Fruit fly (Drosophila melanogaster) whole organism, prepupa: Measurements from ENCODE around the gene kis.

Source experiments
- Blimp-1 ChIP-seq: fragments of 200-800 bp; sonication (Bioruptor generic); optimal IDR thresholded peaks from 3 replicates; lab custom pipeline; 2017; ENCODE audit warnings: missing biosample characterization, missing genetic modification characterization, mild to moderate bottlenecking, moderate library complexity, missing genetic modification reagents
- CG10631 ChIP-seq: fragments of 200-800 bp; sonication (Bioruptor generic); optimal IDR thresholded peaks from 2 replicates; lab custom pipeline; 2016; ENCODE audit warnings: missing biosample characterization, missing genetic modification characterization
- CG10669 ChIP-seq: fragments of 200-800 bp; sonication (Bioruptor generic); optimal IDR thresholded peaks from 3 replicates; lab custom pipeline; 2018; ENCODE audit warnings: missing biosample characterization, mild to moderate bottlenecking, missing genetic modification characterization, moderate library complexity
- CG11294 ChIP-seq: fragments of 200-800 bp; sonication (Bioruptor generic); IDR thresholded peaks from 2 replicates; pipeline ENCODE4 v1.3.6; 2022; ENCODE audit warnings: missing biosample characterization, missing genetic modification characterization
- CG11762 ChIP-seq: fragments of 200-800 bp; sonication (Bioruptor generic); optimal IDR thresholded peaks from 3 replicates; lab custom pipeline; 2016; ENCODE audit warnings: missing biosample characterization, missing genetic modification characterization; ENCODE audit not compliant: insufficient read depth
- CG15336 ChIP-seq: fragments of 200-800 bp; sonication (Bioruptor generic); IDR thresholded peaks from 2 replicates; pipeline ENCODE4 v1.3.6; 2022; ENCODE audit warnings: missing biosample characterization, missing genetic modification characterization
- CG16779 ChIP-seq: fragments of 200-800 bp; sonication (Bioruptor generic); optimal IDR thresholded peaks from 3 replicates; lab custom pipeline; 2017; ENCODE audit warnings: missing biosample characterization, mild to moderate bottlenecking, missing genetic modification characterization
- CG3032 ChIP-seq: fragments of 200-800 bp; optimal IDR thresholded peaks from 2 replicates; lab custom pipeline; 2019; ENCODE audit warnings: missing biosample characterization, mild to moderate bottlenecking, missing genetic modification characterization, moderate library complexity
- CG31627 ChIP-seq: fragments of 200-800 bp; sonication (Bioruptor generic); optimal IDR thresholded peaks from 3 replicates; lab custom pipeline; 2016; ENCODE audit warnings: missing biosample characterization, missing genetic modification characterization
- CG32006 ChIP-seq: fragments of 200-800 bp; sonication (Bioruptor generic); optimal IDR thresholded peaks from 3 replicates; lab custom pipeline; 2017; ENCODE audit warnings: missing biosample characterization, mild to moderate bottlenecking, missing genetic modification characterization
- CG34406 ChIP-seq: fragments of 200-800 bp; sonication (Bioruptor generic); optimal IDR thresholded peaks from 3 replicates; lab custom pipeline; 2016; ENCODE audit warnings: missing biosample characterization, missing genetic modification characterization
- CG4318 ChIP-seq: fragments of 200-800 bp; sonication (Bioruptor generic); optimal IDR thresholded peaks from 3 replicates; lab custom pipeline; 2017; ENCODE audit warnings: missing biosample characterization, mild to moderate bottlenecking, missing genetic modification characterization
- CG6808 ChIP-seq: fragments of 200-800 bp; sonication (Bioruptor generic); optimal IDR thresholded peaks from 3 replicates; lab custom pipeline; 2017; ENCODE audit warnings: missing biosample characterization, missing genetic modification characterization, mild to moderate bottlenecking, moderate library complexity, missing genetic modification reagents
- CG6854 ChIP-seq: fragments of 200-800 bp; sonication (Bioruptor generic); optimal IDR thresholded peaks from 2 replicates; lab custom pipeline; 2017; ENCODE audit warnings: missing biosample characterization, mild to moderate bottlenecking, missing genetic modification characterization
- CG7368 ChIP-seq: fragments of 200-800 bp; sonication (Bioruptor generic); optimal IDR thresholded peaks from 3 replicates; lab custom pipeline; 2016; ENCODE audit warnings: missing biosample characterization, missing genetic modification characterization
- CG8119 ChIP-seq: fragments of 200-800 bp; sonication (Bioruptor generic); IDR thresholded peaks from 3 replicates; pipeline ENCODE4 v1.3.6; 2022; ENCODE audit warnings: missing biosample characterization, missing genetic modification characterization
- CG8319 ChIP-seq: fragments of 200-800 bp; sonication (Bioruptor generic); optimal IDR thresholded peaks from 3 replicates; lab custom pipeline; 2016; ENCODE audit warnings: missing biosample characterization, missing genetic modification characterization
- CG8632 ChIP-seq: fragments of 200-800 bp; sonication (Bioruptor generic); optimal IDR thresholded peaks from 3 replicates; lab custom pipeline; 2016; ENCODE audit warnings: missing biosample characterization, missing genetic modification characterization
- Eip75B ChIP-seq: fragments of 200-800 bp; sonication (Bioruptor generic); optimal IDR thresholded peaks from 3 replicates; lab custom pipeline; 2016; ENCODE audit warnings: missing biosample characterization, missing genetic modification characterization
- Eip78C ChIP-seq: fragments of 200-800 bp; sonication (Bioruptor generic); peaks from one replicate; lab custom pipeline; 2016; ENCODE audit warnings: missing biosample characterization, missing genetic modification characterization
- Ets21C ChIP-seq: fragments of 200-800 bp; sonication (Bioruptor generic); optimal IDR thresholded peaks from 3 replicates; lab custom pipeline; 2016; ENCODE audit warnings: missing biosample characterization, missing genetic modification characterization
- Ets96B ChIP-seq: fragments of 200-800 bp; optimal IDR thresholded peaks from 2 replicates; lab custom pipeline; 2019; ENCODE audit warnings: missing biosample characterization, mild to moderate bottlenecking, missing genetic modification characterization, moderate library complexity
- Gug ChIP-seq: fragments of 200-800 bp; sonication (Bioruptor generic); IDR thresholded peaks from 2 replicates; pipeline ENCODE4 v1.3.6; 2022; ENCODE audit warnings: missing biosample characterization, missing genetic modification characterization
- Hr4 ChIP-seq: fragments of 200-800 bp; sonication (Bioruptor generic); optimal IDR thresholded peaks from 3 replicates; lab custom pipeline; 2016; ENCODE audit warnings: missing biosample characterization, missing genetic modification characterization
- Lpt ChIP-seq: fragments of 200-800 bp; sonication (Bioruptor generic); optimal IDR thresholded peaks from 3 replicates; lab custom pipeline; 2016; ENCODE audit warnings: missing biosample characterization, missing genetic modification characterization
- Met ChIP-seq: fragments of 200-800 bp; sonication (Bioruptor generic); optimal IDR thresholded peaks from 3 replicates; lab custom pipeline; 2016; ENCODE audit warnings: missing biosample characterization, missing genetic modification characterization
- Smox ChIP-seq: fragments of 200-800 bp; sonication (Bioruptor generic); optimal IDR thresholded peaks from 3 replicates; lab custom pipeline; 2016; ENCODE audit warnings: missing biosample characterization, missing genetic modification characterization
- Sox102F ChIP-seq: fragments of 200-800 bp; sonication (Bioruptor generic); optimal IDR thresholded peaks from 2 replicates; lab custom pipeline; 2016; ENCODE audit warnings: missing biosample characterization, mild to moderate bottlenecking, missing genetic modification characterization
- Sox14 ChIP-seq: fragments of 200-800 bp; sonication (Bioruptor generic); optimal IDR thresholded peaks from 3 replicates; lab custom pipeline; 2016; ENCODE audit warnings: missing biosample characterization, missing genetic modification characterization
- Sox15 ChIP-seq: fragments of 200-800 bp; sonication (Bioruptor generic); optimal IDR thresholded peaks from 3 replicates; lab custom pipeline; 2016; ENCODE audit warnings: missing biosample characterization, missing genetic modification characterization
- achi ChIP-seq: fragments of 200-800 bp; sonication (Bioruptor generic); optimal IDR thresholded peaks from 3 replicates; lab custom pipeline; 2016; ENCODE audit warnings: missing biosample characterization, missing genetic modification characterization
- acj6 ChIP-seq: fragments of 200-800 bp; sonication (Bioruptor generic); optimal IDR thresholded peaks from 3 replicates; lab custom pipeline; 2016; ENCODE audit warnings: missing biosample characterization, missing genetic modification characterization
- cyc ChIP-seq: fragments of 200-800 bp; sonication (Bioruptor generic); optimal IDR thresholded peaks from 3 replicates; lab custom pipeline; 2016; ENCODE audit warnings: missing biosample characterization, missing genetic modification characterization
- dac ChIP-seq: fragments of 200-800 bp; sonication (Bioruptor generic); optimal IDR thresholded peaks from 2 replicates; lab custom pipeline; 2017; ENCODE audit warnings: missing biosample characterization, mild to moderate bottlenecking, missing genetic modification characterization
- dsx ChIP-seq: fragments of 200-800 bp; optimal IDR thresholded peaks from 3 replicates; lab custom pipeline; 2019; ENCODE audit warnings: missing biosample characterization, mild to moderate bottlenecking, missing genetic modification characterization, moderate library complexity; ENCODE audit not compliant: poor library complexity, severe bottlenecking
- esn ChIP-seq: fragments of 200-800 bp; sonication (Bioruptor generic); optimal IDR thresholded peaks from 2 replicates; lab custom pipeline; 2016; ENCODE audit warnings: missing biosample characterization, mild to moderate bottlenecking, missing genetic modification characterization, moderate library complexity
- fd85E ChIP-seq: fragments of 200-800 bp; sonication (Bioruptor generic); optimal IDR thresholded peaks from 3 replicates; lab custom pipeline; 2016; ENCODE audit warnings: missing biosample characterization, missing genetic modification characterization
- pdm3 ChIP-seq: fragments of 200-800 bp; sonication (Bioruptor generic); optimal IDR thresholded peaks from 3 replicates; lab custom pipeline; 2016; ENCODE audit warnings: missing biosample characterization, missing genetic modification characterization
- salr ChIP-seq, 2 experiments: fragments of 200-800 bp; sonication (Bioruptor generic); optimal IDR thresholded peaks; 3 replicates each; lab custom pipeline; 2016 to 2018; ENCODE audit warnings: missing biosample characterization in 2 of 2, missing genetic modification characterization in 2 of 2, mild to moderate bottlenecking in 1 of 2
- spab ChIP-seq: fragments of 200-800 bp; sonication (Bioruptor generic); optimal IDR thresholded peaks from 2 replicates; lab custom pipeline; 2017; ENCODE audit warnings: missing biosample characterization, mild to moderate bottlenecking, missing genetic modification characterization, missing genetic modification reagents
- ss ChIP-seq, 2 experiments: fragments of 200-800 bp; sonication (Bioruptor generic); optimal IDR thresholded peaks; 2 replicates in 1 of 2; 3 replicates in 1 of 2; lab custom pipeline; 2017 to 2018; ENCODE audit warnings: mild to moderate bottlenecking in 2 of 2, missing biosample characterization in 2 of 2, missing genetic modification characterization in 2 of 2, moderate library complexity in 1 of 2
- svp ChIP-seq: fragments of 200-800 bp; sonication (Bioruptor generic); peaks from one replicate; lab custom pipeline; 2016; ENCODE audit warnings: missing biosample characterization, missing genetic modification characterization
- topi ChIP-seq: fragments of 200-800 bp; sonication (Bioruptor generic); optimal IDR thresholded peaks from 3 replicates; lab custom pipeline; 2016; ENCODE audit warnings: missing biosample characterization, missing genetic modification characterization

Gene kis

DNA sequence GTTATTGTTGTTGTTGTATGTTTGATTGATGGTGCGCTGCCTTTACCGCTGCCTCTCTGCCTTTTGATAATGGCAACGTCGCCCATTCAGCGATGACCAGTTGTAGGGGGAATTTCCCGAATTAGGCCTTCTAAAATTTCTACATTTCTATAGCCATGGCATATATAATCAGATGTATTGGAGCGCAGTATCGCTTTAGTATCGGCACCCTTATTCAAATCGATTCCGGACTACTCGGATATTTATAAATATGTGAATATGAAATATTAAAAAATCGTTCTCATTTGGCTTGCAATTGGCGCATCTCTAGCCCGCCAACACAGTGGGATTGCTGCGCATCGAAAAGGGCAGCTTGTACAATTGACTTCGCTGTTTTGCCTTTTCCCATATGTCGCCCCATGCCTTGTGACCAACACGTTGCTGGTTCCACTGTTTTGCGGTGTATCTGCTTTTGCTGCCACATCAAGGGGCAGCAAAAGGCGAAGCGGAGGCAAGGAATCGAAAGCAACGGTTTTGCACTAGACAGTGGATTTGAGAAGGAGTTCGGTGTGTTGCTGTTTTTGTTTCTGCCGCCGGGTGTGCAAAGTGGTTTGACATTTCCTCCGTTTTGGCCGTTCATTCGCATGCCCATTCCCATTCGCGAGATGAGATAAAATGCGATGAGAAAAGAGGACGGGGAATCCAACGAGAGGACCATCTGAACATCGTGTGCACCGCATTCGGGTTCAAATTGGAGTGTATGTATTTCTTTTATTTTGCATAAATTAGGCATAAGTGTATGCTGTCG is 25.8 kb downstream of the kis start (continued):
- peak; percentile 83 for TF ChIP-seq CG4318 (GFP tag; lab: Kevin White, UChicago)
- TF ChIP-seq CG8119 (GFP tag; lab: Robert Waterston, UW): peak; percentile 74
- peak; percentile 86 for TF ChIP-seq Sox102F (GFP tag; lab: Kevin White, UChicago)
- peak; percentile 80 for TF ChIP-seq Gug (GFP tag; lab: Robert Waterston, UW)
- peak; percentile 93 for TF ChIP-seq CG10631 (GFP tag; lab: Kevin White, UChicago)
- TF ChIP-seq spab: peak; percentile 92
- TF ChIP-seq Blimp-1 (GFP tag; lab: Kevin White, UChicago): peak; percentile 68
- TF ChIP-seq CG32006 (GFP tag; lab: Kevin White, UChicago): peak; percentile 91
- peak; percentile 92 for TF ChIP-seq Sox14 (GFP tag; lab: Kevin White, UChicago)
- peak; percentile 71 for TF ChIP-seq CG15336 (GFP tag; lab: Robert Waterston, UW)
- peak; percentile 87 to 94 for TF ChIP-seq salr (GFP tag; optimal IDR thresholded peaks at IDR 0.05; lab: Kevin White, UChicago)
- peak; percentile 91 for TF ChIP-seq Ets96B
- TF ChIP-seq esn: peak; percentile 91
- peak; percentile 71 for TF ChIP-seq CG8319 (GFP tag; lab: Kevin White, UChicago)
- peak; percentile 90 for TF ChIP-seq acj6 (GFP tag; lab: Kevin White, UChicago)
- TF ChIP-seq CG11762 (GFP tag; lab: Kevin White, UChicago): peak; percentile 84
- peak; percentile 88 for TF ChIP-seq Smox (GFP tag; lab: Kevin White, UChicago)
- TF ChIP-seq dac (GFP tag; lab: Kevin White, UChicago): peak; percentile 85
- peak; percentile 81 for TF ChIP-seq Lpt (GFP tag; lab: Kevin White, UChicago)
- peak; percentile 81 for TF ChIP-seq Ets21C (GFP tag; lab: Kevin White, UChicago)
- peak; percentile 90 for TF ChIP-seq Hr4
- TF ChIP-seq CG7368 (GFP tag; lab: Kevin White, UChicago): peak; percentile 85
- peak; percentile 88 for TF ChIP-seq CG31627 (GFP tag; lab: Kevin White, UChicago)
- TF ChIP-seq fd85E (GFP tag; lab: Kevin White, UChicago): peak; percentile 54
- peak; percentile 78 for TF ChIP-seq CG8632 (GFP tag; lab: Kevin White, UChicago)
- TF ChIP-seq CG11294 (GFP tag; lab: Robert Waterston, UW): peak; percentile 50; the same call in 1 of the 2 replicates
- peak; percentile 93 for TF ChIP-seq Met
- TF ChIP-seq CG6808 (GFP tag; lab: Kevin White, UChicago): peak; percentile 93
- peak; percentile 92 for TF ChIP-seq pdm3 (GFP tag; lab: Kevin White, UChicago)
- TF ChIP-seq Eip75B (GFP tag; lab: Kevin White, UChicago): peak; percentile 91
- peak; percentile 96 for TF ChIP-seq svp (GFP tag; lab: Kevin White, UChicago)
- TF ChIP-seq Sox15 (GFP tag; lab: Kevin White, UChicago): peak; percentile 77
- peak; percentile 86 for TF ChIP-seq cyc
- TF ChIP-seq ss (GFP tag; optimal IDR thresholded peaks at IDR 0.05; lab: Kevin White, UChicago): peak; percentile 85 to 91
- peak; percentile 80 for TF ChIP-seq CG34406
- TF ChIP-seq dsx: peak; percentile 81
- TF ChIP-seq Eip78C (GFP tag; lab: Kevin White, UChicago): peak; percentile 97
- peak; percentile 91 for TF ChIP-seq CG10669

dm6 chr2L:223867-224598 is 26.6 kb downstream of the kis start:
- no peak for TF ChIP-seq dac (GFP tag; lab: Kevin White, UChicago)
- no peak for TF ChIP-seq Met
- TF ChIP-seq topi (GFP tag; lab: Kevin White, UChicago): no peak
- TF ChIP-seq CG3032 (tag; lab: Kevin White, UChicago): no peak
- TF ChIP-seq achi (GFP tag; lab: Kevin White, UChicago): no peak
- TF ChIP-seq Blimp-1 (GFP tag; lab: Kevin White, UChicago): no peak
- TF ChIP-seq Eip75B (GFP tag; lab: Kevin White, UChicago): no peak
- no peak for TF ChIP-seq Hr4
- TF ChIP-seq ss (GFP tag; optimal IDR thresholded peaks at IDR 0.05; lab: Kevin White, UChicago): no peak
- TF ChIP-seq CG16779: no peak
- TF ChIP-seq spab: no peak
- TF ChIP-seq Eip78C (GFP tag; lab: Kevin White, UChicago): no peak
- no peak for TF ChIP-seq Smox (GFP tag; lab: Kevin White, UChicago)
- TF ChIP-seq CG6808 (GFP tag; lab: Kevin White, UChicago): no peak
- TF ChIP-seq CG6854 (GFP tag; lab: Kevin White, UChicago): no peak
